Fruit fly (Drosophila melanogaster): ENCODE data around the gene CG15561.

Gene CG15561

dm6 chr3R:31247281-31247995 is 31.7 kb upstream of the CG15561 start (continued):
- TF ChIP-seq CG6854 (GFP tag; optimal IDR thresholded peaks at IDR 0.05) (peak; percentile 44), sima (GFP tag; optimal IDR thresholded peaks at IDR 0.05) (no peak), Hmr (GFP tag; optimal IDR thresholded peaks at IDR 0.05) (peak; percentile 8), pb (GFP tag; optimal IDR thresholded peaks at IDR 0.05) (peak; percentile 59), gce (GFP tag; IDR thresholded peaks at IDR 0.05) (peak; percentile 72; the same call in 2 of the 3 replicates), Blimp-1 (GFP tag; optimal IDR thresholded peaks at IDR 0.05) (peak; percentile 87), Atf3 (GFP tag; optimal IDR thresholded peaks at IDR 0.05) (peak; percentile 55), esg (GFP tag; conservative IDR thresholded peaks at IDR 0.05) (peak; percentile 73), CG31388 (GFP tag; optimal IDR thresholded peaks at IDR 0.05) (no peak), CG9797 (GFP tag; optimal IDR thresholded peaks at IDR 0.05) (no peak), zen (tag; optimal IDR thresholded peaks at IDR 0.05) (no peak), Six4 (GFP tag; optimal IDR thresholded peaks at IDR 0.05) (peak; percentile 71), H15 (GFP tag; IDR thresholded peaks at IDR 0.05) (peak; percentile 77), repo (GFP tag; optimal IDR thresholded peaks at IDR 0.05) (peak; percentile 30), CG11504 (tag; optimal IDR thresholded peaks at IDR 0.05) (peak; percentile 89), pan (optimal IDR thresholded peaks at IDR 0.05) (no peak), pan (GFP tag; optimal IDR thresholded peaks at IDR 0.05 in 1 of 2, IDR thresholded peaks at IDR 0.05 in 1 of 2) (peak in 1 of 2 experiments; percentile 85), CG4730 (GFP tag; IDR thresholded peaks at IDR 0.05) (peak; percentile 62), dm (GFP tag; optimal IDR thresholded peaks at IDR 0.05) (peak; percentile 14), CG32772 (GFP tag; IDR thresholded peaks at IDR 0.05) (peak; percentile 75), gfzf (GFP tag; optimal IDR thresholded peaks at IDR 0.05) (no peak), Nf-YB (GFP tag; optimal IDR thresholded peaks at IDR 0.05) (peak; percentile 39), CG18619 (GFP tag; optimal IDR thresholded peaks at IDR 0.05) (peak; percentile 2), kni (GFP tag; optimal IDR thresholded peaks at IDR 0.05) (peak; percentile 46), Oli (tag; optimal IDR thresholded peaks at IDR 0.05) (peak; percentile 82), dati (GFP tag; IDR thresholded peaks at IDR 0.05) (0 out of 2 replicates have a peak, but pooled peaks have one; percentile 23), rib (GFP tag; IDR thresholded peaks at IDR 0.05) (0 out of 2 replicates have a peak, but pooled peaks have one; percentile 22), MBD-R2 (GFP tag; IDR thresholded peaks at IDR 0.05) (no peak), lmd (GFP tag; IDR thresholded peaks at IDR 0.05) (peak; percentile 59), CG4820 (GFP tag; optimal IDR thresholded peaks at IDR 0.05) (peak; percentile 76), Mad (GFP tag; optimal IDR thresholded peaks at IDR 0.05) (peak; percentile 11), CG1233 (GFP tag; optimal IDR thresholded peaks at IDR 0.05) (peak; percentile 65), CG17612 (GFP tag; IDR thresholded peaks at IDR 0.05) (no peak), Dip2 (GFP tag; IDR thresholded peaks at IDR 0.05) (no peak), YL-1 (GFP tag; optimal IDR thresholded peaks at IDR 0.05) (no peak), CG34376 (GFP tag; optimal IDR thresholded peaks at IDR 0.05) (no peak), HLHmδ (GFP tag; optimal IDR thresholded peaks at IDR 0.05) (no peak), PHDP (tag; optimal IDR thresholded peaks at IDR 0.05) (peak; percentile 67), schlank (tag; optimal IDR thresholded peaks at IDR 0.05) (no peak), Aef1 (GFP tag; IDR thresholded peaks at IDR 0.05) (peak; percentile 76), slp2 (GFP tag; optimal IDR thresholded peaks at IDR 0.05) (peak; percentile 44), Ada2b (GFP tag; IDR thresholded peaks at IDR 0.05) (peak; percentile 70), NFAT (GFP tag; IDR thresholded peaks at IDR 0.05) (peak; percentile 29; the same call in 1 of the 2 replicates), hth (optimal IDR thresholded peaks at IDR 0.05) (no peak), Side (GFP tag; optimal IDR thresholded peaks at IDR 0.05) (peak; percentile 52), NK7.1 (GFP tag; optimal IDR thresholded peaks at IDR 0.05) (peak; percentile 14), CG11247 (GFP tag; IDR thresholded peaks at IDR 0.05) (peak; percentile 75), CG12155 (GFP tag; optimal IDR thresholded peaks at IDR 0.05) (peak; percentile 24), otp (GFP tag; IDR thresholded peaks at IDR 0.05) (peak; percentile 63; the same call in 2 of the 3 replicates), pnt (GFP tag; optimal IDR thresholded peaks at IDR 0.05) (peak; percentile 70), lab (GFP tag; optimal IDR thresholded peaks at IDR 0.05) (peak; percentile 62)
